Fruit fly (Drosophila melanogaster): Measurements from ENCODE around the gene CG33263.

DNA sequence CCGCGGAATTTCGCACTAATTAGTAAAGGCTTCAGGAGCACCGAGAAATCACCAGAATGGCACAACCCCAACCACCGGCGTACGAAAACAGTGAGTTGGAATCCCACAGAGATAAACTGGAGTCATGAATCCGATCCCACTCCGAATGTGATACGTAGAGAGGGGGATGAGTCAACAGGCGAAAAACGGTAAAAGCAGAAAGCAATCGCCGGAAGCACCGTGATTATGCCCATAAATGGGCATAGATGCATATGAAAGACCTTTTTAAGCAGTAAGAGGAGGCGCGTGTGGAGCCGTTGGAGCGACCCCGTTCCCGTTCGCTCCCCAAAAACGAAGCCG lies 11.1 kb downstream of the CG33263 start:
- TF ChIP-seq CG33017 (tag; optimal IDR thresholded peaks at IDR 0.05) (no peak), ovo (GFP tag; optimal IDR thresholded peaks at IDR 0.05) (no peak), Clk (GFP tag; optimal IDR thresholded peaks at IDR 0.05) (no peak), tj (GFP tag; optimal IDR thresholded peaks at IDR 0.05) (peak; percentile 36), bab1 (GFP tag; optimal IDR thresholded peaks at IDR 0.05) (no peak), Crg-1 (GFP tag; optimal IDR thresholded peaks at IDR 0.05) (no peak), CG1620 (GFP tag; optimal IDR thresholded peaks at IDR 0.05) (no peak), CG7045 (GFP tag; optimal IDR thresholded peaks at IDR 0.05) (no peak), Hr96 (GFP tag; optimal IDR thresholded peaks at IDR 0.05) (no peak), cnc (optimal IDR thresholded peaks at IDR 0.05) (no peak), kay (GFP tag; ENCODE audit: borderline replicate concordance) (no peak), Mnt (GFP tag; optimal IDR thresholded peaks at IDR 0.05) (no peak)

Data from whole organism, adult.